Fruit fly (Drosophila melanogaster): ENCODE data around the gene mRpL1.

- TF ChIP-seq Myc (optimal IDR thresholded peaks at IDR 0.05), result no peak
- no peak for TF ChIP-seq psq (GFP tag; optimal IDR thresholded peaks at IDR 0.05)
- no peak for TF ChIP-seq brk (GFP tag; optimal IDR thresholded peaks at IDR 0.05)
- TF ChIP-seq woc (GFP tag; optimal IDR thresholded peaks at IDR 0.05), result no peak
- no peak for TF ChIP-seq fru (GFP tag; optimal IDR thresholded peaks at IDR 0.05)
- TF ChIP-seq OdsH (GFP tag; optimal IDR thresholded peaks at IDR 0.05), result no peak
These were observed 46.6 kb downstream of the mRpL1 start for dm6 chr3R:8347835-8348234.
